Fruit fly (Drosophila melanogaster): Measurements from ENCODE around the gene CG12268.
A peak's percentile ranks its signal among the peaks of the same experiment; 100 is the strongest.

The CG12268 gene

dm6 chr3R:23928950-23929602 lies 19.1 kb downstream of the CG12268 start, which contains the start of the genes CG43998, CG43999 and CG31142 (continued):
- TF ChIP-seq BEAF-32 (GFP tag; optimal IDR thresholded peaks at IDR 0.05) (peak; percentile 23), CG17385 (GFP tag; optimal IDR thresholded peaks at IDR 0.05) (peak; percentile 10)

dm6 chr3R:23927429-23927828 lies 20.8 kb downstream of the CG12268 start, which contains the start of gene CG13601:
Gene CG13601 (minus strand): TSS chr3R:23927634.
- TF ChIP-seq Nf-YC (tag; optimal IDR thresholded peaks at IDR 0.05), result peak; percentile 24
- no peak for TF ChIP-seq gt (GFP tag; IDR thresholded peaks at IDR 0.05)
- no peak for TF ChIP-seq jumu (GFP tag; optimal IDR thresholded peaks at IDR 0.05)
- no peak for TF ChIP-seq CG10209 (GFP tag; optimal IDR thresholded peaks at IDR 0.05)
- TF ChIP-seq D19B (GFP tag; optimal IDR thresholded peaks at IDR 0.05), result no peak
- TF ChIP-seq Ada2b (GFP tag; IDR thresholded peaks at IDR 0.05), result no peak
- TF ChIP-seq pho (GFP tag; optimal IDR thresholded peaks at IDR 0.05), result no peak
- TF ChIP-seq bowl (GFP tag; IDR thresholded peaks at IDR 0.05), result no peak
- TF ChIP-seq D19A (tag; optimal IDR thresholded peaks at IDR 0.05), result peak; percentile 48
- TF ChIP-seq CG9817 (tag; optimal IDR thresholded peaks at IDR 0.05), result peak; percentile 12
- peak; percentile 90 for TF ChIP-seq CG13287 (GFP tag; IDR thresholded peaks at IDR 0.05; ENCODE audit: partially characterized antibody)
- peak; percentile 30 for TF ChIP-seq sug (tag; optimal IDR thresholded peaks at IDR 0.05)
- TF ChIP-seq pzg (GFP tag; optimal IDR thresholded peaks at IDR 0.05), result peak; percentile 50
- no peak for TF ChIP-seq CG31224 (GFP tag; IDR thresholded peaks at IDR 0.05)
- TF ChIP-seq Deaf1 (tag; optimal IDR thresholded peaks at IDR 0.05), result no peak
- TF ChIP-seq chinmo (GFP tag; IDR thresholded peaks at IDR 0.05; ENCODE audit: partially characterized antibody), result peak; percentile 84; the same call in 1 of the 4 replicates
- no peak for TF ChIP-seq usp (GFP tag; optimal IDR thresholded peaks at IDR 0.05)
- TF ChIP-seq org-1 (GFP tag; optimal IDR thresholded peaks at IDR 0.05), result no peak
- TF ChIP-seq vfl (GFP tag; optimal IDR thresholded peaks at IDR 0.05), result peak; percentile 14
- no peak for TF ChIP-seq CG9876 (GFP tag; optimal IDR thresholded peaks at IDR 0.05)
- peak; percentile 20; the same call in 1 of the 2 replicates for TF ChIP-seq CG10366 (GFP tag; IDR thresholded peaks at IDR 0.05)
- TF ChIP-seq zen (tag; optimal IDR thresholded peaks at IDR 0.05), result no peak
- TF ChIP-seq danr (GFP tag; IDR thresholded peaks at IDR 0.05), result no peak
- TF ChIP-seq CG10654 (GFP tag; optimal IDR thresholded peaks at IDR 0.05), result no peak
- no peak for TF ChIP-seq GATAe (GFP tag; conservative IDR thresholded peaks at IDR 0.05)
- no peak for TF ChIP-seq hkb (optimal IDR thresholded peaks at IDR 0.05)
- 0 out of 2 replicates have a peak, but pooled peaks have one; percentile 21 for TF ChIP-seq hkb (GFP tag; IDR thresholded peaks at IDR 0.05)
- no peak for TF ChIP-seq sima (GFP tag; optimal IDR thresholded peaks at IDR 0.05)
- peak; percentile 33 for TF ChIP-seq CG10267 (tag; optimal IDR thresholded peaks at IDR 0.05)
- TF ChIP-seq cg (GFP tag; optimal IDR thresholded peaks at IDR 0.05), result no peak
- no peak for TF ChIP-seq B-H2 (GFP tag; optimal IDR thresholded peaks at IDR 0.05)
- TF ChIP-seq pros (GFP tag; optimal IDR thresholded peaks at IDR 0.05), result no peak
- no peak for TF ChIP-seq gro (GFP tag; optimal IDR thresholded peaks at IDR 0.05)
- TF ChIP-seq CG11085 (GFP tag; IDR thresholded peaks at IDR 0.05), result no peak
- TF ChIP-seq tna (GFP tag; IDR thresholded peaks at IDR 0.05; ENCODE audit: partially characterized antibody), result no peak
- no peak for TF ChIP-seq CG12104 (GFP tag; optimal IDR thresholded peaks at IDR 0.05)
- no peak for TF ChIP-seq D (optimal IDR thresholded peaks at IDR 0.05)
- no peak for TF ChIP-seq D (GFP tag; optimal IDR thresholded peaks at IDR 0.05)
- TF ChIP-seq ems (GFP tag; optimal IDR thresholded peaks at IDR 0.05), result no peak
- TF ChIP-seq NfI (GFP tag; optimal IDR thresholded peaks at IDR 0.05), result peak; percentile 36
- TF ChIP-seq lmd (GFP tag; IDR thresholded peaks at IDR 0.05), result peak; percentile 48; the same call in 1 of the 2 replicates
- TF ChIP-seq CG10565 (GFP tag; optimal IDR thresholded peaks at IDR 0.05), result no peak
- no peak for TF ChIP-seq dm (GFP tag; optimal IDR thresholded peaks at IDR 0.05)
- TF ChIP-seq Chrac-16 (GFP tag; optimal IDR thresholded peaks at IDR 0.05), result peak; percentile 39
- TF ChIP-seq ttk (GFP tag; IDR thresholded peaks at IDR 0.05), result peak; percentile 38; the same call in 1 of the 2 replicates
- no peak for TF ChIP-seq CG4707 (GFP tag; optimal IDR thresholded peaks at IDR 0.05)
- TF ChIP-seq psq (GFP tag; optimal IDR thresholded peaks at IDR 0.05), result no peak

Data from whole organism, embryonic.